Worm (Caenorhabditis elegans) whole organism, L4/young adult: ENCODE measurements around the gene T05A7.6.

Source experiments
- W03F9.2 ChIP-seq: fragments of 150-350 bp; optimal IDR thresholded peaks from 2 replicates; lab custom pipeline; 2014; ENCODE audit warnings: missing biosample characterization, missing genetic modification characterization
- him-1 ChIP-seq: sonication (generic microtip); optimal IDR thresholded peaks from 2 replicates; lab custom pipeline; 2016; ENCODE audit warnings: missing genotype, missing genetic modification reagents, missing genetic modification characterization, missing compliant biosample characterization

- TF ChIP-seq W03F9.2 (tag; lab: Kevin White, UChicago) (no peak), him-1 (tag; lab: Kevin White, UChicago) (no peak)
Measured at ce11 chrII:4673670-4674069, 2.1 kb upstream of the T05A7.6 start.
